Fruit fly (Drosophila melanogaster) whole organism, embryonic: ENCODE measurements around the gene CG7367.
A peak's percentile ranks its signal among the peaks of the same experiment; 100 is the strongest.

Source experiments
- CG10959 ChIP-seq: fragments of 200-800 bp; sonication (Bioruptor generic); IDR thresholded peaks from 2 replicates; pipeline ENCODE4 v1.3.6; 2022; ENCODE audit warnings: missing biosample characterization, missing genetic modification characterization
- CG11398 ChIP-seq: fragments of 200-800 bp; sonication (Bioruptor generic); optimal IDR thresholded peaks from 2 replicates; lab custom pipeline; 2016; ENCODE audit warnings: missing biosample characterization, missing genetic modification characterization
- CG12236 ChIP-seq: fragments of 200-800 bp; sonication (Bioruptor generic); optimal IDR thresholded peaks from 2 replicates; lab custom pipeline; 2016; ENCODE audit warnings: missing biosample characterization, missing genetic modification characterization
- CG12299 ChIP-seq: fragments of 200-800 bp; sonication (Bioruptor generic); optimal IDR thresholded peaks from 2 replicates; lab custom pipeline; 2018; ENCODE audit warnings: missing biosample characterization, mild to moderate bottlenecking, missing genetic modification characterization
- CG14441 ChIP-seq: fragments of 200-800 bp; sonication (Bioruptor generic); IDR thresholded peaks from 2 replicates; pipeline ENCODE4 v1.3.6; 2022; ENCODE audit warnings: missing biosample characterization, missing genetic modification characterization
- CG18764 ChIP-seq: fragments of 200-800 bp; sonication (Bioruptor generic); optimal IDR thresholded peaks from 3 replicates; lab custom pipeline; 2016; ENCODE audit warnings: missing biosample characterization, missing genetic modification characterization
- CG31388 ChIP-seq: fragments of 200-800 bp; sonication (Bioruptor generic); optimal IDR thresholded peaks from 2 replicates; lab custom pipeline; 2016; ENCODE audit warnings: missing biosample characterization, missing genetic modification characterization
- CG3281 ChIP-seq: fragments of 200-800 bp; sonication (Bioruptor generic); optimal IDR thresholded peaks from 3 replicates; lab custom pipeline; 2017; ENCODE audit warnings: missing biosample characterization, mild to moderate bottlenecking, missing genetic modification characterization
- CG3407 ChIP-seq: fragments of 200-800 bp; sonication (Bioruptor generic); optimal IDR thresholded peaks from 2 replicates; lab custom pipeline; 2018; ENCODE audit warnings: missing biosample characterization, mild to moderate bottlenecking, missing genetic modification characterization
- CG34422 ChIP-seq: fragments of 200-800 bp; sonication (Bioruptor generic); IDR thresholded peaks from 3 replicates; pipeline ENCODE4 v1.3.6; 2022; ENCODE audit warnings: missing biosample characterization, missing genetic modification characterization
- CG4282 ChIP-seq: fragments of 200-800 bp; sonication (Bioruptor generic); optimal IDR thresholded peaks from 2 replicates; lab custom pipeline; 2016; ENCODE audit warnings: missing biosample characterization, missing genetic modification characterization
- CG4854 ChIP-seq: fragments of 200-800 bp; sonication (Bioruptor generic); optimal IDR thresholded peaks from 2 replicates; lab custom pipeline; 2016; ENCODE audit warnings: missing biosample characterization, missing genetic modification characterization, inconsistent platforms
- CG6813 ChIP-seq: fragments of 200-800 bp; sonication (Bioruptor generic); optimal IDR thresholded peaks from 2 replicates; lab custom pipeline; 2017; ENCODE audit warnings: missing biosample characterization, missing genetic modification characterization, mild to moderate bottlenecking, moderate library complexity, missing genetic modification reagents
- CG7271 ChIP-seq: fragments of 200-800 bp; sonication (Bioruptor generic); optimal IDR thresholded peaks from 2 replicates; lab custom pipeline; 2018; ENCODE audit warnings: missing biosample characterization, mild to moderate bottlenecking, missing genetic modification characterization, moderate library complexity
- CG7357 ChIP-seq: fragments of 200-800 bp; sonication (Bioruptor generic); IDR thresholded peaks from 3 replicates; pipeline ENCODE4 v1.3.6; 2022; ENCODE audit warnings: missing biosample characterization, missing genetic modification characterization
- CG8089 ChIP-seq: fragments of 200-800 bp; sonication (Bioruptor generic); optimal IDR thresholded peaks from 3 replicates; lab custom pipeline; 2016; ENCODE audit warnings: missing biosample characterization, missing genetic modification characterization
- CG8290 ChIP-seq, 3 experiments: fragments of 200-800 bp; sonication (Bioruptor generic); optimal IDR thresholded peaks; 2 replicates each; lab custom pipeline; 2016 to 2019; ENCODE audit warnings: missing biosample characterization in 3 of 3, missing genetic modification characterization in 3 of 3, mild to moderate bottlenecking in 2 of 3, moderate library complexity in 1 of 3
- CoRest ChIP-seq: fragments of 200-800 bp; sonication (Bioruptor generic); optimal IDR thresholded peaks from 3 replicates; lab custom pipeline; 2018; ENCODE audit warnings: missing biosample characterization, mild to moderate bottlenecking, missing genetic modification characterization, moderate library complexity
- CrebB ChIP-seq: fragments of 200-800 bp; sonication (Bioruptor generic); optimal IDR thresholded peaks from 3 replicates; lab custom pipeline; 2018; ENCODE audit warnings: missing biosample characterization, mild to moderate bottlenecking, missing genetic modification characterization
- Dp ChIP-seq: fragments of 200-800 bp; sonication (Bioruptor generic); optimal IDR thresholded peaks from 2 replicates; lab custom pipeline; 2018; ENCODE audit warnings: missing biosample characterization, mild to moderate bottlenecking, missing genetic modification characterization, moderate library complexity
- ERR ChIP-seq: fragments of 200-800 bp; sonication (Bioruptor generic); optimal IDR thresholded peaks from 2 replicates; lab custom pipeline; 2016; ENCODE audit warnings: missing biosample characterization, missing genetic modification characterization
- Elba2 ChIP-seq: fragments of 200-800 bp; sonication (Bioruptor generic); optimal IDR thresholded peaks from 3 replicates; lab custom pipeline; 2016; ENCODE audit warnings: missing biosample characterization, missing genetic modification characterization
- Gsc ChIP-seq: fragments of 200-800 bp; sonication (Bioruptor generic); IDR thresholded peaks from 2 replicates; pipeline ENCODE4 v1.3.6; 2022; ENCODE audit warnings: missing biosample characterization, missing genetic modification characterization
- HLHmδ ChIP-seq: fragments of 200-800 bp; sonication (Bioruptor generic); optimal IDR thresholded peaks from 2 replicates; lab custom pipeline; 2018; ENCODE audit warnings: missing biosample characterization, mild to moderate bottlenecking, missing genetic modification characterization, moderate library complexity
- MTF-1 ChIP-seq: fragments of 200-800 bp; sonication (Bioruptor generic); optimal IDR thresholded peaks from 2 replicates; lab custom pipeline; 2018; ENCODE audit warnings: missing biosample characterization, mild to moderate bottlenecking, missing genetic modification characterization, borderline replicate concordance
- Max ChIP-seq: fragments of 200-800 bp; sonication (Bioruptor generic); optimal IDR thresholded peaks from 2 replicates; lab custom pipeline; 2016; ENCODE audit warnings: missing biosample characterization, mild to moderate bottlenecking, missing genetic modification characterization
- Sin3A ChIP-seq: fragments of >200 bp; optimal IDR thresholded peaks from 2 replicates; lab custom pipeline; 2018
- Six4 ChIP-seq: fragments of 200-800 bp; sonication (Bioruptor generic); optimal IDR thresholded peaks from 2 replicates; lab custom pipeline; 2016; ENCODE audit warnings: missing biosample characterization, missing genetic modification characterization
- ab ChIP-seq: fragments of 200-800 bp; sonication (Bioruptor generic); optimal IDR thresholded peaks from 2 replicates; lab custom pipeline; 2016; ENCODE audit warnings: missing biosample characterization, missing genetic modification characterization
- amos ChIP-seq: fragments of 200-800 bp; sonication (Bioruptor generic); IDR thresholded peaks from 2 replicates; pipeline ENCODE4 v1.3.6; 2022; ENCODE audit warnings: missing biosample characterization, missing genetic modification characterization; ENCODE audit not compliant: partially characterized antibody
- btn ChIP-seq: fragments of 200-800 bp; sonication (Bioruptor generic); optimal IDR thresholded peaks from 2 replicates; lab custom pipeline; 2016; ENCODE audit warnings: missing biosample characterization, missing genetic modification characterization
- chif ChIP-seq, 2 experiments: fragments of 200-800 bp; sonication (Bioruptor generic); optimal IDR thresholded peaks; 3 replicates each; lab custom pipeline; 2016; ENCODE audit warnings: missing biosample characterization in 2 of 2, missing genetic modification characterization in 2 of 2
- dati ChIP-seq: fragments of 200-800 bp; sonication (Bioruptor generic); IDR thresholded peaks from 2 replicates; pipeline ENCODE4 v1.3.6; 2022; ENCODE audit warnings: missing biosample characterization, missing genetic modification characterization
- dpn ChIP-seq, 2 experiments: fragments of 200-800 bp; sonication (Bioruptor generic); optimal IDR thresholded peaks; 3 replicates each; lab custom pipeline; 2016; ENCODE audit warnings: missing biosample characterization in 2 of 2, missing genetic modification characterization in 2 of 2
- en ChIP-seq: fragments of 200-800 bp; sonication (Bioruptor generic); optimal IDR thresholded peaks from 2 replicates; lab custom pipeline; 2016; ENCODE audit warnings: missing biosample characterization, missing genetic modification characterization
- eyg ChIP-seq: fragments of 200-800 bp; sonication (Bioruptor generic); optimal IDR thresholded peaks from 3 replicates; lab custom pipeline; 2016; ENCODE audit warnings: missing biosample characterization, missing genetic modification characterization
- fd64A ChIP-seq: fragments of 200-800 bp; sonication (Bioruptor generic); optimal IDR thresholded peaks from 3 replicates; lab custom pipeline; 2018; ENCODE audit warnings: missing biosample characterization, mild to moderate bottlenecking, missing genetic modification characterization
- gsb ChIP-seq: fragments of 200-800 bp; sonication (Bioruptor generic); IDR thresholded peaks from 2 replicates; pipeline ENCODE4 v1.3.6; 2022; ENCODE audit warnings: missing biosample characterization, missing genetic modification characterization
- jumu ChIP-seq: fragments of 200-800 bp; sonication (Bioruptor generic); optimal IDR thresholded peaks from 3 replicates; lab custom pipeline; 2016; ENCODE audit warnings: missing biosample characterization, missing genetic modification characterization
- lov ChIP-seq, 2 experiments: fragments of 200-800 bp in 1 of 2; fragments of >200 bp in 1 of 2; sonication (Bioruptor generic) in 1 of 2; IDR thresholded peaks in 1 of 2; optimal IDR thresholded peaks in 1 of 2; 2 replicates in 1 of 2; 3 replicates in 1 of 2; pipeline versions ENCODE4 v1.3.6 to Lab custom; 2017 to 2022; ENCODE audit warnings: missing biosample characterization in 1 of 2, missing genetic modification characterization in 1 of 2
- oc ChIP-seq: fragments of 200-800 bp; sonication (Bioruptor generic); optimal IDR thresholded peaks from 2 replicates; lab custom pipeline; 2018; ENCODE audit warnings: missing biosample characterization, mild to moderate bottlenecking, missing genetic modification characterization, moderate library complexity
- otp ChIP-seq: fragments of 200-800 bp; sonication (Bioruptor generic); IDR thresholded peaks from 3 replicates; pipeline ENCODE4, ENCODE4 v1.3.6; 2022; ENCODE audit warnings: missing biosample characterization, missing genetic modification characterization
- p53 ChIP-seq: fragments of 200-800 bp; sonication (Bioruptor generic); optimal IDR thresholded peaks from 2 replicates; lab custom pipeline; 2016; ENCODE audit warnings: missing biosample characterization, missing genetic modification characterization
- slbo ChIP-seq: fragments of 200-800 bp; sonication (Bioruptor generic); IDR thresholded peaks from 2 replicates; pipeline ENCODE4 v1.3.6; 2022; ENCODE audit warnings: missing biosample characterization, missing genetic modification characterization
- sqz ChIP-seq: fragments of 200-800 bp; sonication (Bioruptor generic); optimal IDR thresholded peaks from 3 replicates; lab custom pipeline; 2018; ENCODE audit warnings: missing biosample characterization, mild to moderate bottlenecking, missing genetic modification characterization
- tin ChIP-seq: fragments of 200-800 bp; sonication (Bioruptor generic); optimal IDR thresholded peaks from 3 replicates; lab custom pipeline; 2016; ENCODE audit warnings: missing biosample characterization, missing genetic modification characterization
- trem ChIP-seq: fragments of 200-800 bp; optimal IDR thresholded peaks from 3 replicates; lab custom pipeline; 2019; ENCODE audit warnings: missing biosample characterization, mild to moderate bottlenecking, missing genetic modification characterization, moderate library complexity
- tx ChIP-seq: fragments of 200-800 bp; sonication (Bioruptor generic); optimal IDR thresholded peaks from 2 replicates; lab custom pipeline; 2016; ENCODE audit warnings: missing biosample characterization, missing genetic modification characterization

The CG7367 gene

DNA sequence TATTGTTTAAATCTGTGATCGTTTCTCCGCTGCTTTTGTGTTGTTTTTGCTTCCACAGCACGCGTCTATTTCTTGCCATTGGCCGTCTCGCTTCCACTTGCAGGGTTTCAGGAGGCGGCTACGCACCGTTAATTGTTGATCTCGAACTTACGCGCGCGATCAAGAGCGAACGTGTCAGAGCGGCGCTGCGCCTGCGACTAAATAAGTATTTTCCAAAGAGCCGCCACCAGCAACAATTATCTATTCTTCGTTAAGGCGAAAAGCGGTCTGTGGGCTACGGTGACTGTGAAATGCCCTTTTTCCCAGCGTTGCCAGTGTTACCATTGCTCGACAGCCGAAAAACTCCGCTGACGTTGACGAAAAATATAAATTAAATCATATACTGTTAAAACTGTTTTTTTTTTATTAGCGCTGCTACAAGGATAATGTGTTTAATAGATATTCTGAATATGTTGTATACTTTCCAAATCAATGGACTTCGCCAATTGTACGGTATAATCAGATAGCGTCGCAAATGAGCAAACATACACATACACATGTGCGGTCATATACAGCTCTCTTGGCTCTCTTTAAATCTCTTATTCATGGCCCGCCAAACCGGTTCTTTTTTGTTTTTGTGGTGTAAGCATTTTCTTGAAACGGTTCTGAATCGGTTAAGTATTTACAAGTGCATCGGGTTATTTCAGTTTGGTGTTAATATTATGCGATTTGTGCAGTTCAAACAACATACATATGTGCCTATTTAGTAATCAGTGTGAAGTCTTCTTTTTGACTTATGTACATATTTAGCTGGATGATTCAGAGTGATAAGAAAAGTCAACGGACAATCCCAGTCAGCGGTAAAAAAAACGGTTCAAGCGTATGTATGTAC is 45.4 kb downstream of the CG7367 start, which contains the start of gene pes (continued):
- TF ChIP-seq p53 (GFP tag; lab: Kevin White, UChicago) (peak; percentile 97), Max (GFP tag; lab: Kevin White, UChicago) (peak; percentile 95), CG11398 (GFP tag; lab: Kevin White, UChicago) (peak; percentile 3), CG12236 (no peak), Elba2 (GFP tag; lab: Kevin White, UChicago) (peak; percentile 38), amos (no peak; the same call in 1 of the 2 replicates), sqz (GFP tag; lab: Kevin White, UChicago) (peak; percentile 90), ERR (GFP tag; lab: Kevin White, UChicago) (peak; percentile 64), CG31388 (GFP tag; lab: Kevin White, UChicago) (peak; percentile 89), lov (optimal IDR thresholded peaks at IDR 0.05; lab: Kevin White, UChicago) (no peak), lov (GFP tag; IDR thresholded peaks at IDR 0.05; lab: Robert Waterston, UW) (peak; percentile 68; the same call in 1 of the 3 replicates), Six4 (GFP tag; lab: Kevin White, UChicago) (peak; percentile 90), jumu (GFP tag; lab: Kevin White, UChicago) (peak; percentile 89), Sin3A (lab: Kevin White, UChicago) (no peak), CG7271 (tag; lab: Kevin White, UChicago) (peak; percentile 67), gsb (GFP tag; lab: Robert Waterston, UW) (peak; percentile 84), Gsc (GFP tag; lab: Robert Waterston, UW) (no peak), tx (GFP tag; lab: Kevin White, UChicago) (no peak), CG3407 (GFP tag; lab: Kevin White, UChicago) (peak; percentile 36), CG3281 (peak; percentile 96), CG7357 (GFP tag; lab: Robert Waterston, UW) (peak; percentile 88), tin (peak; percentile 91), CG34422 (GFP tag; lab: Robert Waterston, UW) (peak; percentile 95), Dp (no peak), trem (tag; lab: Kevin White, UChicago) (peak; percentile 72), CG18764 (GFP tag; lab: Kevin White, UChicago) (peak; percentile 83), CG8290 (GFP tag; optimal IDR thresholded peaks at IDR 0.05; lab: Kevin White, UChicago) (peak; percentile 79), CG8290 (tag; optimal IDR thresholded peaks at IDR 0.05; lab: Kevin White, UChicago) (peak; percentile 62 to 69), CG6813 (GFP tag; lab: Kevin White, UChicago) (peak; percentile 92), ab (GFP tag; lab: Kevin White, UChicago) (no peak), CrebB (tag; lab: Kevin White, UChicago) (peak; percentile 24), slbo (GFP tag; lab: Robert Waterston, UW) (peak; percentile 92), en (GFP tag; lab: Kevin White, UChicago) (peak; percentile 79), CG12299 (tag; lab: Kevin White, UChicago) (peak; percentile 81), HLHmδ (peak; percentile 88), CG4854 (GFP tag; lab: Kevin White, UChicago) (peak; percentile 81), chif (GFP tag; optimal IDR thresholded peaks at IDR 0.05; lab: Kevin White, UChicago) (peak; percentile 6 to 62), oc (peak; percentile 83), eyg (GFP tag; lab: Kevin White, UChicago) (peak; percentile 59), CG14441 (GFP tag; lab: Robert Waterston, UW) (peak; percentile 91), otp (GFP tag; lab: Robert Waterston, UW) (peak; percentile 86), CoRest (tag; lab: Kevin White, UChicago) (peak; percentile 94), CG4282 (GFP tag; lab: Kevin White, UChicago) (peak; percentile 37), dpn (GFP tag; optimal IDR thresholded peaks at IDR 0.05; lab: Kevin White, UChicago) (peak; percentile 88 to 91), btn (GFP tag; lab: Kevin White, UChicago) (peak; percentile 59), CG8089 (GFP tag; lab: Kevin White, UChicago) (no peak), dati (peak; percentile 41; the same call in 1 of the 2 replicates), CG10959 (peak; percentile 89), fd64A (GFP tag; lab: Kevin White, UChicago) (peak; percentile 51), MTF-1 (peak; percentile 69)
